Worm (Caenorhabditis elegans) whole organism, L3 larva: ENCODE measurements around the gene pfut-1.
A peak's percentile ranks its signal among the peaks of the same experiment; 100 is the strongest.

Experiments
- R02D3.7 ChIP-seq: fragments of 150-350 bp; optimal IDR thresholded peaks from 2 replicates; lab custom pipeline; 2014; ENCODE audit warnings: missing biosample characterization, missing genetic modification characterization
- ZK546.5 ChIP-seq: sonication (generic microtip); optimal IDR thresholded peaks from 2 replicates; lab custom pipeline; 2017; ENCODE audit warnings: missing biosample characterization, missing genetic modification characterization
- ama-1 ChIP-seq: fragments of 150-350 bp; optimal IDR thresholded peaks from 2 replicates; lab custom pipeline; 2018
- ceh-9 ChIP-seq: sonication (generic microtip); optimal IDR thresholded peaks from 2 replicates; lab custom pipeline; 2018; ENCODE audit warnings: missing biosample characterization, missing genetic modification characterization
- daf-12 ChIP-seq: fragments of 150-350 bp; optimal IDR thresholded peaks from 2 replicates; lab custom pipeline; 2014; ENCODE audit warnings: missing biosample characterization, missing genetic modification reagents, missing genetic modification characterization
- egl-27 ChIP-seq: sonication (generic microtip); optimal IDR thresholded peaks from 4 replicates; lab custom pipeline; 2017; ENCODE audit warnings: missing biosample characterization, missing genetic modification reagents, missing genetic modification characterization
- egl-5 ChIP-seq: fragments of 150-350 bp; optimal IDR thresholded peaks from 2 replicates; lab custom pipeline; 2017; ENCODE audit warnings: missing biosample characterization, missing genetic modification reagents, missing genetic modification characterization, inconsistent platforms
- elt-1 ChIP-seq: fragments of 150-350 bp; optimal IDR thresholded peaks from 2 replicates; lab custom pipeline; 2014; ENCODE audit warnings: missing biosample characterization, missing genetic modification characterization
- elt-2 ChIP-seq: sonication (generic microtip); optimal IDR thresholded peaks from 2 replicates; lab custom pipeline; 2016; ENCODE audit warnings: missing genetic modification reagents, mild to moderate bottlenecking, missing genetic modification characterization, missing compliant biosample characterization
- elt-3 ChIP-seq, 3 experiments: fragments of 150-350 bp in 1 of 3; sonication (generic microtip) in 2 of 3; optimal IDR thresholded peaks; 2 replicates in 2 of 3; 4 replicates in 1 of 3; lab custom pipeline; 2014 to 2017; ENCODE audit warnings: missing biosample characterization in 3 of 3, missing genetic modification characterization in 3 of 3
- fkh-10 ChIP-seq: sonication (generic microtip); optimal IDR thresholded peaks from 2 replicates; lab custom pipeline; 2017; ENCODE audit warnings: missing biosample characterization, missing genetic modification reagents, missing genetic modification characterization
- jun-1 ChIP-seq: fragments of 150-350 bp; optimal IDR thresholded peaks from 2 replicates; lab custom pipeline; 2014; ENCODE audit warnings: missing biosample characterization, missing genetic modification reagents, missing genetic modification characterization
- lin-39 ChIP-seq: fragments of 150-350 bp; optimal IDR thresholded peaks from 2 replicates; lab custom pipeline; 2018; ENCODE audit warnings: missing biosample characterization, missing genetic modification reagents, missing genetic modification characterization
- mdl-1 ChIP-seq: fragments of 150-350 bp; optimal IDR thresholded peaks from 2 replicates; lab custom pipeline; 2014; ENCODE audit warnings: missing biosample characterization, missing genetic modification characterization
- mml-1 ChIP-seq: fragments of 150-350 bp; sonication (generic microtip); optimal IDR thresholded peaks from 3 replicates; lab custom pipeline; 2014; ENCODE audit warnings: missing biosample characterization, missing genetic modification characterization
- nfya-1 ChIP-seq: sonication (generic microtip); optimal IDR thresholded peaks from 2 replicates; lab custom pipeline; 2017; ENCODE audit warnings: missing genetic modification characterization, mild to moderate bottlenecking, missing compliant biosample characterization, antibody characterized with exemption, moderate library complexity; ENCODE audit not compliant: insufficient read depth
- nhr-23 ChIP-seq: fragments of 150-350 bp; optimal IDR thresholded peaks from 2 replicates; lab custom pipeline; 2014; ENCODE audit warnings: missing biosample characterization, missing genetic modification reagents, missing genetic modification characterization
- nhr-25 ChIP-seq: sonication (generic microtip); optimal IDR thresholded peaks from 2 replicates; lab custom pipeline; 2017; ENCODE audit warnings: missing biosample characterization, missing genetic modification characterization
- nhr-28 ChIP-seq: fragments of 150-350 bp; optimal IDR thresholded peaks from 2 replicates; lab custom pipeline; 2014; ENCODE audit warnings: missing biosample characterization, missing genetic modification characterization
- nhr-67 ChIP-seq: fragments of 150-350 bp; optimal IDR thresholded peaks from 2 replicates; lab custom pipeline; 2014; ENCODE audit warnings: missing biosample characterization, missing genetic modification characterization
- nhr-76 ChIP-seq: fragments of 150-350 bp; sonication (generic microtip); optimal IDR thresholded peaks from 5 replicates; lab custom pipeline; 2014; ENCODE audit warnings: missing biosample characterization, missing genetic modification characterization
- nhr-77 ChIP-seq: fragments of 150-350 bp; optimal IDR thresholded peaks from 2 replicates; lab custom pipeline; 2014; ENCODE audit warnings: missing biosample characterization, missing genetic modification characterization
- skn-1 ChIP-seq: fragments of 150-350 bp; optimal IDR thresholded peaks from 2 replicates; lab custom pipeline; 2014; ENCODE audit warnings: missing biosample characterization, missing genetic modification characterization
- snpc-4 ChIP-seq: fragments of 150-350 bp; optimal IDR thresholded peaks from 2 replicates; lab custom pipeline; 2014; ENCODE audit warnings: missing biosample characterization, missing genetic modification characterization
- unc-39 ChIP-seq: sonication (generic microtip); optimal IDR thresholded peaks from 4 replicates; lab custom pipeline; 2017; ENCODE audit warnings: missing biosample characterization, missing genetic modification characterization
- unc-62 ChIP-seq: fragments of 150-350 bp; sonication (generic microtip); optimal IDR thresholded peaks from 4 replicates; lab custom pipeline; 2014; ENCODE audit warnings: missing biosample characterization, missing genetic modification reagents, missing genetic modification characterization
- zag-1 ChIP-seq: fragments of 150-350 bp; optimal IDR thresholded peaks from 2 replicates; lab custom pipeline; 2014; ENCODE audit warnings: missing biosample characterization, missing genetic modification characterization
- ztf-11 ChIP-seq: fragments of 150-350 bp; optimal IDR thresholded peaks from 2 replicates; lab custom pipeline; 2014; ENCODE audit warnings: missing biosample characterization, missing genetic modification characterization
- ztf-4 ChIP-seq: fragments of 150-350 bp; optimal IDR thresholded peaks from 2 replicates; lab custom pipeline; 2014; ENCODE audit warnings: missing biosample characterization, missing genetic modification characterization

Gene pfut-1

DNA sequence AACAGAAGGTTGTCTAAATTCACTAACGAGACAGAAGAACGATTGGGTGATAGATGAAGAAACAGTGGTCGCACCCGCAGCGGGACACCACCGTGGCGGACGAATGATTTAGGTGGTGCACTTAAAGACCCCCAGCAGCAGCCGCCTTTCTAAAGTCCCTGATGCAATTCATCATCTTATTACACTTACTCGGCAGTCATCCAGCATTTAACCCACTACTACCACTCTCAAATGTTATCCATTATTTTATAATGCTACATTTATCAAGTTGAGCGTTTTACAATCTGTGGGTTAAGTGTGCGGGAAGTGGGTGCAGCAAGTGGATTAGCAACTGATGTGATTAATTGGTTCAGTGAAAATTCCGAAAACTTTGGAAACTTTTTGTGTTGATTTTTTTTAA is 24.6 kb downstream of the pfut-1 start:
- TF ChIP-seq nhr-67 (tag; lab: Kevin White, UChicago) (no peak), lin-39 (peak; percentile 30)

DNA sequence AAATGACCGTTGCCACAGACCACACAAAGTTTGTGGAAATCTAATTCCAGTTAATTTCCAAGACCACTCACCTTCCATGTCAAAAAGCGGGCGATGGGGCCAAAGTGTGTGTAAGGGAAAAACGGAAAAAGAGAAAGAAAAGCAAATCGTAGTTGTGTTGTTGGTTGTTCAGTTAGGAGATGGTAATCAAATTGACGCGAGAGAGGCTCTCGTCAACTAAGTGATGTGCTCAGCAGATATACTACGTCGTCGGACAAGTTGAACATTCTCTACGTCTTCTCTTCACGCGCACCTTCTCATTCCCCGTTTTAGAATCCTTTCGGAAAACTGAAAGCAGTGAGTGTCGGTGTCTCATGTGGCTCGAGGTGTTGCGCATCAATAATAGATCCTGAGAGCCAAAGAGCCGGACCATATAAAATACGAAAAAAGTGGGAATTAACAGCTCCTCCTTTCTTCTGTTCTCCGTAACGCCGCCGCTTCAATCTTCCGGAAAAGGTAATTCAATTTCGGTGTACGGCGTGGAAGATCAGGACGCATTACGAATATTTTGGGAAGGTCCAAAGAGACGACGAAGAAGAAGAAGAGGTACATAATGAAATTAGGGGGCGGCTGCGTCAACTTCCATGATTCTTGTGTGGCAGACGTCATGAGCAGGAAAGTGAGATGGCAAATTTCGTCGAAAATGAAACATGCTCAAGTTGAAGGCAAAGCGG is 25.9 kb downstream of the pfut-1 start:
- TF ChIP-seq ZK546.5, result no peak
- TF ChIP-seq fkh-10 (GFP tag; lab: Kevin White, UChicago), result peak; percentile 29
- no peak for TF ChIP-seq zag-1 (tag; lab: Kevin White, UChicago)
- TF ChIP-seq, all 47 proteins: peak for 1

DNA sequence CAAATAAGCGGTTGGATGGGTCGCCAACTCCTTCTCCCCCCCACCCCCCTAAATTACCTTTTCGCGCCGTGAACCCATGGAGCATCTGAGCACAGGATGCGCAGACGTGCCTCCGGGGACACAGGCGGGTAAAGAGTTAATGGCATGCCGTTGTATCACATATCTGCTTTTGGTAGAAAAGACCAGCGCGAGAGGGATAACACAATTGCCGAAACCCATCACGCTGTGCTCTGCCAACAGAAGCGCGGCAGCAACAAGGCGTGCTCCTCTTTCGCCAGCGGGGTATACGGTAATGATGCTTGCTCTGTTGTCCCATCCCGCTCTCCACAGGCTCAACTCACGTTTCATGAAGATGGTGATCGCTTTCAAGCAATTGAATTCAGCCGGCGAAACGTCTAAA is 31.7 kb downstream of the pfut-1 start:
- TF ChIP-seq ztf-11 (tag; lab: Kevin White, UChicago), result no peak
- no peak for TF ChIP-seq zag-1 (tag; lab: Kevin White, UChicago)
- no peak for TF ChIP-seq nfya-1 (tag; lab: Kevin White, UChicago)
- no peak for TF ChIP-seq ceh-9
- no peak for TF ChIP-seq egl-27 (tag; lab: Kevin White, UChicago)
- TF ChIP-seq mml-1 (tag; lab: Kevin White, UChicago), result no peak
- no peak for TF ChIP-seq elt-2 (tag; lab: Kevin White, UChicago)
- no peak for TF ChIP-seq lin-39
- TF ChIP-seq unc-62 (GFP tag; lab: Kevin White, UChicago), result no peak
- TF ChIP-seq skn-1 (tag; lab: Kevin White, UChicago), result no peak
- TF ChIP-seq R02D3.7 (tag; lab: Kevin White, UChicago), result no peak
- TF ChIP-seq ztf-4 (tag; lab: Kevin White, UChicago), result no peak
- TF ChIP-seq nhr-23 (tag; lab: Kevin White, UChicago), result no peak
- no peak for TF ChIP-seq fkh-10 (GFP tag; lab: Kevin White, UChicago)
- TF ChIP-seq mdl-1 (tag; lab: Kevin White, UChicago), result no peak

DNA sequence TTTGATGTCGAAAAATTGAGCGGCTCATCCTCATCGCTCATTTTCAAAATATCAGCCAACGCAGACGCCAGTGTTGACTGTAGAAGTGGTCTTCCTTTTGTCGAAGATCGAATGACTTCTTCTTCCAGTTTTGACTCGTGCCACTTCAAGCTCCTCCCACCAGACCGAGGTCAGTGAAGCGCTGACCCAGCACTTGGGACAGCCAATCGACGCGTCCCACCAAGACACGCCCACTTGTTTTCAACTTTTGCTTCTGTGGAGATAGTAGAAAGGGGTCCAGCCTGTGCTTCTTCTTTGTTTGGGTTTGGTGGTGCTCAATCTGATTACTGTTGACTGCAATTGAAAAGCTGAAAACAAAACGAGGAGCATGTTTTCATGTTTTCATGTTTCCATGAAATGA is 33.6 kb downstream of the pfut-1 start, which contains the start of gene fax-1:
fax-1 (minus strand) TSS at position 101 of the 400 bp plus-strand sequence.
- TF ChIP-seq nfya-1 (tag; lab: Kevin White, UChicago) (peak; percentile 53), ztf-11 (tag; lab: Kevin White, UChicago) (no peak)

DNA sequence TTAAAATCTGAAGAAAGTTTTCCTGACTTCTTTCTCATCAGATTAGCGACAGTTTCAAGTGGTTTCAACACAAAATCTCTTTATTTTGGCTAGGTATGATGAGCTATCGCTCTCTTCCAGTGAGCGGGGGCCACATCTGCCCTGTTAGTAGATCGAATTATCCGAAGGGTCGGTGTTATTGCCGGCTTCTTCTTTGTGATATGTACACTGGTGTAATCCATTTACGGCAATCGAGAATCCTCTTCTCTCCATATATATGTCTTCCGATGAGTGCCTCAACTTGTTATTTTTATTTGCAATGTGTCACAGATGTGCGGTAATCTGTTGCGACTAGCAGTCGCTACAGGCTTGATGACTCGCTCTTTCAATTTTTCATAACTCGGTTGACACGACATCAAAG is 36.7 kb downstream of the pfut-1 start:
- TF ChIP-seq nhr-76 (tag; lab: Kevin White, UChicago) (no peak), egl-27 (tag; lab: Kevin White, UChicago) (no peak), snpc-4 (tag; lab: Kevin White, UChicago) (no peak), zag-1 (tag; lab: Kevin White, UChicago) (no peak), mml-1 (tag; lab: Kevin White, UChicago) (no peak), ZK546.5 (no peak), elt-1 (tag; lab: Kevin White, UChicago) (no peak), nhr-77 (tag; lab: Kevin White, UChicago) (no peak)

DNA sequence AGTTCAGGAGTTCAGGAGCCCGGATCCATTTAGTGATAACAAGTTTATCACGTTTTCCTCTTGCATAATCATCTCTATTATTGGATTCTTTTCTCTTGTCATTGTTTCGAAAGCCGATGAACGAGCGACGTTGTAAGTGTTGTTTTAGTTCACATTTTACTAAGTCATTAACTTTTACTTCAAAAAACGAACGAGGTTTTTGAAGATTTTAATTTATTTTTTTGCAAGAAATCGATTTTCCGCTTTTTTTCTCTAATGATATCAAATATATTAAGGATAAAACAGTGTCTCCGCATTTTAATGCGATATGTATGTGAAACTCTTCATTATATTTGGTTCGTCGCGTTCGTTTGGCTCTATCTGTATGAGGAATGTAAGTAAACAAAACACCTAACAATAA is 39.2 kb downstream of the pfut-1 start, which contains the start of gene F28B4.1:
F28B4.1 (plus strand) TSS at position 301 of the 400 bp plus-strand sequence.
- TF ChIP-seq lin-39 (no peak), ztf-11 (tag; lab: Kevin White, UChicago) (no peak), nhr-25 (tag; lab: Kevin White, UChicago) (no peak), ama-1 (lab: Kevin White, UChicago) (no peak), nhr-67 (tag; lab: Kevin White, UChicago) (no peak), zag-1 (tag; lab: Kevin White, UChicago) (no peak), unc-39 (no peak), nhr-28 (tag; lab: Kevin White, UChicago) (no peak), elt-3 (tag; optimal IDR thresholded peaks at IDR 0.05; lab: Kevin White, UChicago) (no peak), R02D3.7 (tag; lab: Kevin White, UChicago) (no peak), jun-1 (no peak), egl-5 (tag; lab: Kevin White, UChicago) (no peak), daf-12 (no peak), unc-62 (GFP tag; lab: Kevin White, UChicago) (no peak)
- TF ChIP-seq, all 47 proteins: peak for 0
